Fruit fly (Drosophila melanogaster) whole organism, wandering third instar larva: Measurements from ENCODE around the gene CG15167.

Experiments
- Abd-B ChIP-seq: fragments of >200 bp; optimal IDR thresholded peaks from 2 replicates; lab custom pipeline; 2017; ENCODE audit warnings: missing biosample characterization, missing genetic modification characterization
- CG32264 ChIP-seq: fragments of 200-800 bp; sonication (Bioruptor generic); optimal IDR thresholded peaks from 2 replicates; lab custom pipeline; 2016; ENCODE audit warnings: missing biosample characterization, missing genetic modification characterization
- CG9705 ChIP-seq: fragments of 200-800 bp; sonication (Bioruptor generic); optimal IDR thresholded peaks from 2 replicates; lab custom pipeline; 2018; ENCODE audit warnings: missing biosample characterization, mild to moderate bottlenecking, missing genetic modification characterization
- CrebA ChIP-seq: fragments of 200-800 bp; sonication (Bioruptor generic); optimal IDR thresholded peaks from 2 replicates; lab custom pipeline; 2016; ENCODE audit warnings: missing biosample characterization, mild to moderate bottlenecking, missing genetic modification characterization, borderline replicate concordance
- Dfd ChIP-seq: fragments of >200 bp; optimal IDR thresholded peaks from 2 replicates; lab custom pipeline; 2017; ENCODE audit warnings: missing biosample characterization, missing genetic modification characterization
- GATAd ChIP-seq: sonication (Bioruptor generic); optimal IDR thresholded peaks from 2 replicates; lab custom pipeline; 2016; ENCODE audit warnings: missing biosample characterization, missing genetic modification characterization
- HLH106 ChIP-seq: fragments of 200-800 bp; optimal IDR thresholded peaks from 3 replicates; lab custom pipeline; 2019; ENCODE audit warnings: missing biosample characterization, mild to moderate bottlenecking, missing genetic modification characterization, moderate library complexity
- Hnf4 ChIP-seq: fragments of 200-800 bp; sonication (Bioruptor generic); optimal IDR thresholded peaks from 2 replicates; lab custom pipeline; 2016; ENCODE audit warnings: missing biosample characterization, mild to moderate bottlenecking, missing genetic modification characterization
- Hr78 ChIP-seq: fragments of >200 bp; optimal IDR thresholded peaks from 2 replicates; lab custom pipeline; 2017; ENCODE audit warnings: missing biosample characterization, missing genetic modification characterization
- Hr83 ChIP-seq: fragments of 200-300 bp; sonication (Bioruptor generic); optimal IDR thresholded peaks from 2 replicates; lab custom pipeline; 2016; ENCODE audit warnings: missing biosample characterization, mild to moderate bottlenecking, missing genetic modification characterization, moderate library complexity; ENCODE audit not compliant: poor library complexity, severe bottlenecking
- Jra ChIP-seq: sonication (Bioruptor generic); optimal IDR thresholded peaks from 2 replicates; lab custom pipeline; 2016; ENCODE audit warnings: missing biosample characterization, missing genetic modification characterization
- Mio ChIP-seq: sonication (Bioruptor generic); optimal IDR thresholded peaks from 2 replicates; lab custom pipeline; 2016; ENCODE audit warnings: missing biosample characterization, missing genetic modification characterization
- Myc ChIP-seq: fragments of >200 bp; optimal IDR thresholded peaks from 2 replicates; lab custom pipeline; 2017
- N ChIP-seq: fragments of >200 bp; optimal IDR thresholded peaks from 2 replicates; lab custom pipeline; 2018; ENCODE audit warnings: missing biosample characterization, missing external identifiers, missing genetic modification characterization
- OdsH ChIP-seq: fragments of 200-800 bp; sonication (Bioruptor generic); optimal IDR thresholded peaks from 2 replicates; lab custom pipeline; 2016; ENCODE audit warnings: missing biosample characterization, mild to moderate bottlenecking, missing genetic modification characterization
- Rel ChIP-seq, 2 experiments: fragments of 200-800 bp; sonication (Bioruptor generic) in 1 of 2; optimal IDR thresholded peaks; 2 replicates in 1 of 2; 3 replicates in 1 of 2; lab custom pipeline; 2016 to 2019; ENCODE audit warnings: mild to moderate bottlenecking in 2 of 2, missing biosample characterization in 2 of 2, missing genetic modification characterization in 2 of 2, moderate library complexity in 1 of 2
- Sp1 ChIP-seq: fragments of 200-800 bp; sonication (Bioruptor generic); optimal IDR thresholded peaks from 3 replicates; lab custom pipeline; 2019; ENCODE audit warnings: missing biosample characterization, mild to moderate bottlenecking, missing genetic modification characterization, moderate library complexity
- Vsx2 ChIP-seq: fragments of 200-300, 225-300 bp; sonication (Bioruptor generic); optimal IDR thresholded peaks from 2 replicates; lab custom pipeline; 2018; ENCODE audit warnings: missing biosample characterization, missing genetic modification characterization; ENCODE audit not compliant: partially characterized antibody
- br ChIP-seq: fragments of 200-800 bp; sonication (Bioruptor generic); optimal IDR thresholded peaks from 2 replicates; lab custom pipeline; 2016; ENCODE audit warnings: missing biosample characterization, missing genetic modification characterization
- brk ChIP-seq: fragments of 200-800 bp; sonication (Bioruptor generic); optimal IDR thresholded peaks from 2 replicates; lab custom pipeline; 2016; ENCODE audit warnings: missing biosample characterization, mild to moderate bottlenecking, missing genetic modification characterization
- dl ChIP-seq, 2 experiments: fragments of 175-275, 200-275 bp in 1 of 2; fragments of 200-275 bp in 1 of 2; sonication (Bioruptor generic); optimal IDR thresholded peaks; lab custom pipeline; 2018; ENCODE audit warnings: mild to moderate bottlenecking in 2 of 2, missing biosample characterization in 2 of 2, missing genetic modification characterization in 2 of 2, moderate library complexity in 2 of 2; ENCODE audit not compliant: partially characterized antibody in 2 of 2, insufficient read depth in 1 of 2
- dmrt93B ChIP-seq: fragments of 200-800 bp; sonication (Bioruptor generic); optimal IDR thresholded peaks from 2 replicates; lab custom pipeline; 2018; ENCODE audit warnings: missing biosample characterization, mild to moderate bottlenecking, missing genetic modification characterization
- dsf ChIP-seq: sonication (Bioruptor generic); optimal IDR thresholded peaks from 2 replicates; lab custom pipeline; 2016; ENCODE audit warnings: missing biosample characterization, missing genetic modification characterization, borderline replicate concordance
- ey ChIP-seq: fragments of 200-800 bp; sonication (Bioruptor generic); optimal IDR thresholded peaks from 2 replicates; lab custom pipeline; 2016; ENCODE audit warnings: missing biosample characterization, missing genetic modification characterization
- foxo ChIP-seq, 2 experiments: fragments of 200-800 bp; sonication (Bioruptor generic); optimal IDR thresholded peaks; 2 replicates in 1 of 2; 3 replicates in 1 of 2; lab custom pipeline; 2016 to 2017; ENCODE audit warnings: missing biosample characterization in 2 of 2, missing genetic modification characterization in 2 of 2
- fru ChIP-seq: fragments of 200-800 bp; sonication (Bioruptor generic); optimal IDR thresholded peaks from 3 replicates; lab custom pipeline; 2016; ENCODE audit warnings: missing biosample characterization, mild to moderate bottlenecking, missing genetic modification characterization
- h ChIP-seq: fragments of 200-800 bp; sonication (Bioruptor generic); optimal IDR thresholded peaks from 3 replicates; lab custom pipeline; 2016; ENCODE audit warnings: missing biosample characterization, mild to moderate bottlenecking, missing genetic modification characterization
- jim ChIP-seq: fragments of 175-275, 200-325 bp; sonication (Bioruptor generic); optimal IDR thresholded peaks from 2 replicates; lab custom pipeline; 2016; ENCODE audit warnings: missing biosample characterization, mild to moderate bottlenecking, missing genetic modification characterization
- lola ChIP-seq: fragments of >200 bp; optimal IDR thresholded peaks from 2 replicates; lab custom pipeline; 2017; ENCODE audit warnings: missing biosample characterization, missing genetic modification characterization
- pan ChIP-seq: fragments of >200 bp; optimal IDR thresholded peaks from 2 replicates; lab custom pipeline; 2017
- psq ChIP-seq: fragments of 200-800 bp; sonication (Bioruptor generic); optimal IDR thresholded peaks from 3 replicates; lab custom pipeline; 2017; ENCODE audit warnings: missing biosample characterization, mild to moderate bottlenecking, missing genetic modification characterization, moderate library complexity
- rgr ChIP-seq: fragments of 200-800 bp; sonication (Bioruptor generic); optimal IDR thresholded peaks from 3 replicates; lab custom pipeline; 2016; ENCODE audit warnings: missing biosample characterization, mild to moderate bottlenecking, missing genetic modification characterization
- tai ChIP-seq: sonication (Bioruptor generic); optimal IDR thresholded peaks from 2 replicates; lab custom pipeline; 2016; ENCODE audit warnings: missing biosample characterization, missing genetic modification characterization
- usp ChIP-seq: fragments of >200 bp; optimal IDR thresholded peaks from 2 replicates; lab custom pipeline; 2017; ENCODE audit warnings: missing biosample characterization, missing genetic modification characterization
- woc ChIP-seq: sonication (Bioruptor generic); optimal IDR thresholded peaks from 2 replicates; lab custom pipeline; 2016; ENCODE audit warnings: missing biosample characterization, mild to moderate bottlenecking, missing genetic modification characterization

The CG15167 gene

DNA sequence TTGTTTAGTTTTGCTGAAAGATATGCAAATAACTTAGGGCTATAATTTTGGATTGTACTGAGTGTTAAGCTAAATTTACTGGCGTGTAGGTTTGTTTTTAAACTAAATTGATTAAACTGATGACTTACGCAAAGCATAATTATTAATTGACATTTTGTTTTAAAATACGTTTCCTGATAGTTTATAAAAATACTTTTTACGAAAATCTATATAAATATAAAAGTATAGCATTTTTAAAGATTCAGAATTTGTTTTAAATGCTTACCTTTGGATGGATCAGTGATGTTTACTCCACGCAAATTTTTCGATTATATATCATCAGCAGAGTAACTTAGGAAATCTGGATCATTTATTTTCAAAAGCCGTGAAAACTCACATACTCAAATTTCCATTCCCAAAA lies at the start of gene CG15167, which contains the start of gene CG42752:
Gene CG15167, plus strand, starts transcription at position 349 of the 400 bp plus-strand sequence.
Gene CG42752, minus strand, starts transcription at position 101 of the 400 bp plus-strand sequence.
- TF ChIP-seq dl (GFP tag; optimal IDR thresholded peaks at IDR 0.05; lab: Kevin White, UChicago; ENCODE audit: insufficient read depth in 1 of 2, partially characterized antibody in 2 of 2) (no peak), Dfd (no peak), OdsH (GFP tag; lab: Kevin White, UChicago) (no peak), foxo (GFP tag; optimal IDR thresholded peaks at IDR 0.05; lab: Kevin White, UChicago) (no peak)

DNA sequence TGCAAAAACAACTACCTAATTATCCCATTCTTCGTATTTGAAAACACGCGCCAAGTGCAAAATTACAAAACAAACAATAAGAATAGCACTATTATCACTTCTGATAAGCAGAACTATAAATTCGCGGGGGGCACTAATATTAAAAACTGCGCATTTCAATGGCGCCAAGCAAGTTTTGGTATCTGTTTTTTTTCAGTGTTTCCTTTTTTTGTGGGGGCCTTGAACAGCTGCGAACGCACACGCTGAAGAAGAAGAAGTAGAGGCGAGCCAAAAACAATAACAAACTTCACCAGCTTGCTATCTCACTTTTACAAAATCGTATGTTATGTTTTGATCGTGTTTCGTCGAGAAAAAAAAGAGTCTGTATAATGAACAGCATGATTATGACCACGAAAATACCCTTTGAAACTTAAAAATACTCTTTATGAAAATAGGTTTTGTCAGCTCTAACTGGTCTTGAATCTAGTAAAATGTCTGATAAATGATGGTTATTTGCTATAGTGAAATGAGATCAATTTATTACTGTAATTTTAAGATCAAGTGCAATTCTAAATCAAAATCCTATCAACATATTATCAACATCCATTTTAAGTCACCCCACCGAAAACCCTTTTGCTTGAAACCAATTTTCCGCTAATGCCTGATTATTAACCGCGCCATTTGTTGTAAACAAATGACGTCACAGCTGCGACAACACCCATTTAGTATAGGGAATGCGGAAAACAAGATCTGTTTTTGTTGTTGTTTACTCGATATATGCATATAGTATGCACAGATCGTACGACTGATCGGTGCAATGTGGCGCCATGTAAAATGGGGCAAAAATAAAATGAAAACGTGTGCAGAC lies 46.1 kb upstream of the CG15167 start:
- TF ChIP-seq tai, result no peak
- peak; percentile 14 for TF ChIP-seq Sp1 (GFP tag; lab: Kevin White, UChicago)
- TF ChIP-seq Mio (GFP tag; lab: Kevin White, UChicago), result no peak
- peak; percentile 45 for TF ChIP-seq fru (GFP tag; lab: Kevin White, UChicago)
- peak; percentile 57 for TF ChIP-seq h (GFP tag; lab: Kevin White, UChicago)
- TF ChIP-seq Hnf4, result no peak
- no peak for TF ChIP-seq Myc (lab: Kevin White, UChicago)
- no peak for TF ChIP-seq N (GFP tag; lab: Kevin White, UChicago)
- peak; percentile 59 for TF ChIP-seq OdsH (GFP tag; lab: Kevin White, UChicago)
- no peak for TF ChIP-seq Vsx2 (GFP tag; lab: Kevin White, UChicago)
- no peak for TF ChIP-seq Rel (GFP tag; optimal IDR thresholded peaks at IDR 0.05; lab: Kevin White, UChicago)
- peak; percentile 6 for TF ChIP-seq Rel (tag; optimal IDR thresholded peaks at IDR 0.05; lab: Kevin White, UChicago)
- TF ChIP-seq woc, result peak; percentile 57
- TF ChIP-seq foxo (GFP tag; optimal IDR thresholded peaks at IDR 0.05; lab: Kevin White, UChicago), result peak in 1 of 2 experiments; percentile 66
- TF ChIP-seq dmrt93B (GFP tag; lab: Kevin White, UChicago), result no peak
- peak; percentile 70 for TF ChIP-seq br (GFP tag; lab: Kevin White, UChicago)
- TF ChIP-seq rgr, result peak; percentile 61
- TF ChIP-seq ey (GFP tag; lab: Kevin White, UChicago), result peak; percentile 32
- TF ChIP-seq Hr83 (GFP tag; lab: Kevin White, UChicago), result peak; percentile 63
- no peak for TF ChIP-seq jim (GFP tag; lab: Kevin White, UChicago)
- peak; percentile 79 for TF ChIP-seq psq
- TF ChIP-seq lola (GFP tag; lab: Kevin White, UChicago), result no peak
- TF ChIP-seq Dfd, result no peak
- no peak for TF ChIP-seq CrebA (GFP tag; lab: Kevin White, UChicago)
- TF ChIP-seq, all 38 proteins: peak for 12

DNA sequence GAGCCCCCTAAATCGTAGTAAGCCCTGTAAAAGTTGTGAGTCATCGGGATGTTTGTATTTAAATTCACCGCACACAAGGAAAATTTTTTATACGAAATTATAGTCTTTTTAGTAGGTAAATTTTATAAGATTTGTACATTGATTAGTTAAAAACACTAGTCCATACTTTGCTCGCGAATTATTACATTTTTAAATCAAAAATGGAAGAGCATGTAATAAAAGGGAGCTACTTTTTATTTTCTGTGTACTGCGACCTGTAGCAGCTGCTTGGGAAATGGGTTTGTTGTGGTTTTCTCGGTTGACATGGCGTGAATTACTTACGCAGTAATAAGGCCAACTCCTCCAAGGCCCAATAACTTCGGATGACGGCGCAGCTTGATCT lies 45.4 kb upstream of the CG15167 start:
- TF ChIP-seq Abd-B (GFP tag; lab: Kevin White, UChicago) (no peak), dl (GFP tag; optimal IDR thresholded peaks at IDR 0.05; lab: Kevin White, UChicago; ENCODE audit: insufficient read depth in 1 of 2, partially characterized antibody in 2 of 2) (no peak), CG9705 (GFP tag; lab: Kevin White, UChicago) (no peak), jim (GFP tag; lab: Kevin White, UChicago) (no peak), OdsH (GFP tag; lab: Kevin White, UChicago) (no peak), foxo (GFP tag; optimal IDR thresholded peaks at IDR 0.05; lab: Kevin White, UChicago) (peak in 1 of 2 experiments; percentile 21), dsf (no peak), pan (no peak), Jra (GFP tag; lab: Kevin White, UChicago) (peak; percentile 3), HLH106 (no peak), h (GFP tag; lab: Kevin White, UChicago) (peak; percentile 9), fru (GFP tag; lab: Kevin White, UChicago) (peak; percentile 33), rgr (peak; percentile 13), brk (GFP tag; lab: Kevin White, UChicago) (no peak), ey (GFP tag; lab: Kevin White, UChicago) (peak; percentile 15), usp (GFP tag; lab: Kevin White, UChicago) (no peak), GATAd (GFP tag; lab: Kevin White, UChicago) (no peak), dmrt93B (GFP tag; lab: Kevin White, UChicago) (no peak), Sp1 (GFP tag; lab: Kevin White, UChicago) (no peak), CG32264 (GFP tag; lab: Kevin White, UChicago) (no peak), Hr78 (GFP tag; lab: Kevin White, UChicago) (no peak), psq (no peak), Hnf4 (peak; percentile 8)
